Worm (Caenorhabditis elegans): ENCODE measurements around the gene T01H3.5.

- TF ChIP-seq skn-1 (tag; optimal IDR thresholded peaks at IDR 0.05) (no peak), lin-39 (tag; optimal IDR thresholded peaks at IDR 0.05) (no peak), ztf-11 (tag; optimal IDR thresholded peaks at IDR 0.05) (no peak), elt-1 (tag; optimal IDR thresholded peaks at IDR 0.05) (no peak), ama-1 (optimal IDR thresholded peaks at IDR 0.05) (no peak), dmd-4 (tag; optimal IDR thresholded peaks at IDR 0.05) (no peak), nhr-23 (tag; optimal IDR thresholded peaks at IDR 0.05) (no peak), egl-27 (tag; optimal IDR thresholded peaks at IDR 0.05) (no peak), nhr-11 (tag; optimal IDR thresholded peaks at IDR 0.05) (no peak), nhr-12 (tag; optimal IDR thresholded peaks at IDR 0.05) (no peak), unc-55 (GFP tag; optimal IDR thresholded peaks at IDR 0.05) (no peak), lsy-2 (tag; optimal IDR thresholded peaks at IDR 0.05) (no peak)
Observed at ce11 chrII:7839703-7840102, 39.7 kb upstream of the T01H3.5 start.

All from whole organism, L2 larva.